Worm (Caenorhabditis elegans): ENCODE results near the gene bgal-1.

ce11 chrV:11272848-11273247 is 47.0 kb upstream of the bgal-1 start, which contains the start of gene clec-223:
- TF ChIP-seq nhr-11 (tag; optimal IDR thresholded peaks at IDR 0.05) (no peak), nfya-1 (tag; optimal IDR thresholded peaks at IDR 0.05) (no peak), pag-3 (tag; optimal IDR thresholded peaks at IDR 0.05; ENCODE audit: borderline replicate concordance) (no peak), ceh-19 (GFP tag; optimal IDR thresholded peaks at IDR 0.05) (no peak), dmd-4 (tag; optimal IDR thresholded peaks at IDR 0.05; ENCODE audit: borderline replicate concordance) (no peak), ceh-34 (tag; optimal IDR thresholded peaks at IDR 0.05) (no peak), fkh-10 (GFP tag; optimal IDR thresholded peaks at IDR 0.05) (no peak), pat-9 (tag; optimal IDR thresholded peaks at IDR 0.05) (no peak), elt-2 (tag; optimal IDR thresholded peaks at IDR 0.05) (no peak), F13H6.1 (tag; optimal IDR thresholded peaks at IDR 0.05) (no peak), ama-1 (optimal IDR thresholded peaks at IDR 0.05) (no peak)

Measured in whole organism, late embryonic.